Worm (Caenorhabditis elegans) whole organism, L4/young adult: ENCODE results near the gene amt-2.

Experiments
- W03F9.2 ChIP-seq: fragments of 150-350 bp; optimal IDR thresholded peaks from 2 replicates; lab custom pipeline; 2014; ENCODE audit warnings: missing biosample characterization, missing genetic modification characterization
- him-1 ChIP-seq: sonication (generic microtip); optimal IDR thresholded peaks from 2 replicates; lab custom pipeline; 2016; ENCODE audit warnings: missing genotype, missing genetic modification reagents, missing genetic modification characterization, missing compliant biosample characterization

- no peak for TF ChIP-seq W03F9.2 (tag; lab: Kevin White, UChicago)
- no peak for TF ChIP-seq him-1
Observed at ce11 chrIV:13080185-13080584, 38.0 kb downstream of the amt-2 start.
